Fruit fly (Drosophila melanogaster): ENCODE results near the gene CG44422.

Gene CG44422

DNA sequence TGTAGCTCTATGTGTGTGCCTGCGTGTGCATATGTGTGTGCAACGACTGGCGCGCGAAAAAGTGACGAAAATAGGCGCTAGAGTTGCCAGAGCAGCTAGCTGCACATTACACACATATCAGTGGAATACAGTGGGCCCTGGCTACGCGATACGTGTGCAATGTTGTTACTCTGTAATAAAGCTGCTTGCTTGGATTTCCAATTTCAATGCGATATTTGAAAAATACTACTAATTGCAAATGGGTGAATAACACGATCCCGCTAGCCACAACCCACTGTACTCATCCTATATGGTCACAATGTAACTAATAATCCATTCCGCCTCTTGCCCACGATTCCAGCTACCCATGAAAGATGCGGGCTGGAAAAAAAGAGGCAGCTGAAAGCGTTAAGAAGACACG, 48.8 kb upstream of the CG44422 start (continued):
- TF ChIP-seq ap (GFP tag; IDR thresholded peaks at IDR 0.05) (peak; percentile 94), CG16863 (GFP tag; optimal IDR thresholded peaks at IDR 0.05) (peak; percentile 93), CG31224 (GFP tag; IDR thresholded peaks at IDR 0.05) (peak; percentile 85), ro (GFP tag; IDR thresholded peaks at IDR 0.05) (peak; percentile 89), Dfd (GFP tag; optimal IDR thresholded peaks at IDR 0.05) (no peak), Atf3 (GFP tag; optimal IDR thresholded peaks at IDR 0.05) (peak; percentile 85), CG18764 (GFP tag; optimal IDR thresholded peaks at IDR 0.05) (peak; percentile 90), CoRest (tag; optimal IDR thresholded peaks at IDR 0.05) (peak; percentile 93), ERR (GFP tag; optimal IDR thresholded peaks at IDR 0.05) (peak; percentile 92), pros (GFP tag; optimal IDR thresholded peaks at IDR 0.05) (peak; percentile 10), Hmx (GFP tag; optimal IDR thresholded peaks at IDR 0.05) (peak; percentile 76), odd (GFP tag; optimal IDR thresholded peaks at IDR 0.05) (peak; percentile 87), slou (GFP tag; optimal IDR thresholded peaks at IDR 0.05) (peak; percentile 74), CG3726 (GFP tag; IDR thresholded peaks at IDR 0.05) (peak; percentile 92), zf30C (GFP tag; optimal IDR thresholded peaks at IDR 0.05) (no peak), CG12071 (GFP tag; optimal IDR thresholded peaks at IDR 0.05) (peak; percentile 96), CG8388 (GFP tag; optimal IDR thresholded peaks at IDR 0.05) (peak; percentile 87), unpg (GFP tag; optimal IDR thresholded peaks at IDR 0.05) (peak; percentile 95), CG7271 (tag; optimal IDR thresholded peaks at IDR 0.05) (peak; percentile 54), HLH3B (GFP tag; IDR thresholded peaks at IDR 0.05) (peak; percentile 96), pan (optimal IDR thresholded peaks at IDR 0.05) (no peak), pan (GFP tag; optimal IDR thresholded peaks at IDR 0.05 in 1 of 2, IDR thresholded peaks at IDR 0.05 in 1 of 2) (peak in 1 of 2 experiments; percentile 96), otp (GFP tag; IDR thresholded peaks at IDR 0.05) (peak; percentile 95), nerfin-1 (tag; optimal IDR thresholded peaks at IDR 0.05) (peak; percentile 79), CG12391 (tag; optimal IDR thresholded peaks at IDR 0.05) (peak; percentile 89), CG18262 (tag; optimal IDR thresholded peaks at IDR 0.05) (peak; percentile 87), CG8924 (tag; optimal IDR thresholded peaks at IDR 0.05) (peak; percentile 88), sna (GFP tag; IDR thresholded peaks at IDR 0.05; ENCODE audit: partially characterized antibody) (no peak), sima (GFP tag; optimal IDR thresholded peaks at IDR 0.05) (peak; percentile 81), Vsx1 (GFP tag; optimal IDR thresholded peaks at IDR 0.05) (no peak), zen2 (GFP tag; IDR thresholded peaks at IDR 0.05; ENCODE audit: partially characterized antibody) (no peak), Xbp1 (GFP tag; optimal IDR thresholded peaks at IDR 0.05) (peak; percentile 95), CG10959 (GFP tag; IDR thresholded peaks at IDR 0.05) (peak; percentile 88), CG9727 (GFP tag; optimal IDR thresholded peaks at IDR 0.05) (peak; percentile 89), CG4424 (GFP tag; optimal IDR thresholded peaks at IDR 0.05) (peak; percentile 94), ab (GFP tag; optimal IDR thresholded peaks at IDR 0.05) (peak; percentile 81), CG15696 (tag; optimal IDR thresholded peaks at IDR 0.05) (peak; percentile 80), CG6254 (GFP tag; optimal IDR thresholded peaks at IDR 0.05) (peak; percentile 81), klu (GFP tag; IDR thresholded peaks at IDR 0.05) (peak; percentile 82), shn (GFP tag; optimal IDR thresholded peaks at IDR 0.05) (peak; percentile 90), MESR4 (GFP tag; optimal IDR thresholded peaks at IDR 0.05) (peak; percentile 12), Hr39 (optimal IDR thresholded peaks at IDR 0.05) (no peak), Six4 (GFP tag; optimal IDR thresholded peaks at IDR 0.05) (peak; percentile 88), Dref (GFP tag; IDR thresholded peaks at IDR 0.05) (peak; percentile 39), CG13296 (GFP tag; optimal IDR thresholded peaks at IDR 0.05) (peak; percentile 92), mam (GFP tag; optimal IDR thresholded peaks at IDR 0.05) (peak; percentile 96), crp (GFP tag; optimal IDR thresholded peaks at IDR 0.05) (peak in 1 of 2 experiments; percentile 50), CG12219 (GFP tag; optimal IDR thresholded peaks at IDR 0.05) (peak; percentile 95), Fer3 (tag; optimal IDR thresholded peaks at IDR 0.05) (peak; percentile 92), pho (GFP tag; optimal IDR thresholded peaks at IDR 0.05) (peak; percentile 90), Jarid2 (GFP tag; optimal IDR thresholded peaks at IDR 0.05) (no peak)
